Fruit fly (Drosophila melanogaster): ENCODE results near the gene ctrip.

ctrip gene

DNA sequence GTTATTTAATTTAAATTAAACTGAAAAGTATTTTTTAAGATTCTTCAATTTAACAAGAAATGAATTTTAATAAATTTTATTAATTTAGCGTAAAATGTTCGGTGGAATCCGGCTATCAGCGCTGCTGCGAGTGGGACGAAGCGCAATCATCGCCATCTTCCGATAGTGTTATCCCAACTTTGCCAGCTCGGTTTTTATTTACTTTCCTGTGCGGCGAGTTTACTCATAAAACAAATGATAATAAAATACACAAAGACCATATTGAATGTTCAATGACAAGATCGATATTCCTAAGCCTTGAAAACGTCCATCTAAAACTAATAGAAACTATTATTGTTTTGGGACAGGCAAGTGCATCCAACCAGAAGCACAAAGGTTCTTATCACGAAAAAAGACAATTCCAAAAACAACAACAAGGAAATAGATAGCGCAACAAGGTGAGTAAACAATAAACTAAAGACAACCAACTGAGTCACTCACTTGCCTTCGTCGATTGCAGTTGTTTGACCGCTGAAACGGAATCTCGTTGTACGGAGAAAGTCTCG lies 1.3 kb upstream of the ctrip start (continued):
- TF ChIP-seq nom (GFP tag; optimal IDR thresholded peaks at IDR 0.05) (peak; percentile 70), E2f1 (GFP tag; IDR thresholded peaks at IDR 0.05) (no peak), CG30403 (GFP tag; optimal IDR thresholded peaks at IDR 0.05) (peak; percentile 34), CG33557 (GFP tag; optimal IDR thresholded peaks at IDR 0.05) (peak; percentile 90), CG14710 (tag; optimal IDR thresholded peaks at IDR 0.05) (peak; percentile 86), zen2 (GFP tag; IDR thresholded peaks at IDR 0.05; ENCODE audit: partially characterized antibody) (no peak), CG11247 (GFP tag; IDR thresholded peaks at IDR 0.05) (peak; percentile 50; the same call in 1 of the 2 replicates), klu (GFP tag; IDR thresholded peaks at IDR 0.05) (no peak), btn (GFP tag; optimal IDR thresholded peaks at IDR 0.05) (no peak), Deaf1 (tag; optimal IDR thresholded peaks at IDR 0.05) (peak; percentile 13), CTCF (GFP tag; optimal IDR thresholded peaks at IDR 0.05) (no peak), luna (GFP tag; optimal IDR thresholded peaks at IDR 0.05) (no peak), crc (GFP tag; optimal IDR thresholded peaks at IDR 0.05) (no peak), sr (GFP tag; IDR thresholded peaks at IDR 0.05) (no peak; the same call in 1 of the 3 replicates), CG4282 (GFP tag; optimal IDR thresholded peaks at IDR 0.05) (no peak), HLHmδ (GFP tag; optimal IDR thresholded peaks at IDR 0.05) (no peak), CG11504 (tag; optimal IDR thresholded peaks at IDR 0.05) (no peak), nmo (GFP tag; optimal IDR thresholded peaks at IDR 0.05) (peak; percentile 62), Ravus (GFP tag; IDR thresholded peaks at IDR 0.05) (no peak), CG5180 (GFP tag; optimal IDR thresholded peaks at IDR 0.05) (no peak), schlank (tag; optimal IDR thresholded peaks at IDR 0.05) (no peak), CG18764 (GFP tag; optimal IDR thresholded peaks at IDR 0.05) (peak; percentile 55), esg (GFP tag; conservative IDR thresholded peaks at IDR 0.05) (no peak), CkIIα-i1 (GFP tag; IDR thresholded peaks at IDR 0.05) (no peak), crp (GFP tag; optimal IDR thresholded peaks at IDR 0.05) (peak in 1 of 2 experiments; percentile 11), slou (GFP tag; optimal IDR thresholded peaks at IDR 0.05) (no peak), Atf6 (GFP tag; IDR thresholded peaks at IDR 0.05) (0 out of 2 replicates have a peak, but pooled peaks have one; percentile 34), tio (GFP tag; optimal IDR thresholded peaks at IDR 0.05) (no peak), CG1602 (GFP tag; optimal IDR thresholded peaks at IDR 0.05) (peak; percentile 49), YL-1 (GFP tag; optimal IDR thresholded peaks at IDR 0.05) (peak; percentile 77), CG12659 (GFP tag; optimal IDR thresholded peaks at IDR 0.05) (peak; percentile 79), mam (GFP tag; optimal IDR thresholded peaks at IDR 0.05) (no peak), CG17568 (GFP tag; optimal IDR thresholded peaks at IDR 0.05) (peak; percentile 92), Drgx (GFP tag; IDR thresholded peaks at IDR 0.05) (0 out of 2 replicates have a peak, but pooled peaks have one; percentile 5), Med (GFP tag) (peak; percentile 89), rib (GFP tag; IDR thresholded peaks at IDR 0.05) (no peak), CG34224 (GFP tag; IDR thresholded peaks at IDR 0.05; ENCODE audit: partially characterized antibody) (peak; percentile 55; the same call in 1 of the 3 replicates), Myb (GFP tag; optimal IDR thresholded peaks at IDR 0.05) (no peak), az2 (GFP tag; optimal IDR thresholded peaks at IDR 0.05) (peak; percentile 43), dati (GFP tag; IDR thresholded peaks at IDR 0.05) (no peak), Mes4 (GFP tag; optimal IDR thresholded peaks at IDR 0.05) (peak; percentile 42), E2f2 (GFP tag; IDR thresholded peaks at IDR 0.05) (peak; percentile 42), CG8924 (tag; optimal IDR thresholded peaks at IDR 0.05) (peak; percentile 67), CG16863 (GFP tag; optimal IDR thresholded peaks at IDR 0.05) (peak; percentile 26), TFAM (GFP tag; optimal IDR thresholded peaks at IDR 0.05) (peak; percentile 23), CG8290 (GFP tag; optimal IDR thresholded peaks at IDR 0.05) (peak; percentile 56), CG8290 (tag; optimal IDR thresholded peaks at IDR 0.05) (peak; percentile 70 to 89), CG6854 (GFP tag; optimal IDR thresholded peaks at IDR 0.05) (peak; percentile 68), br (optimal IDR thresholded peaks at IDR 0.05) (no peak), Bdp1 (GFP tag; optimal IDR thresholded peaks at IDR 0.05) (peak; percentile 29), CG10274 (GFP tag; optimal IDR thresholded peaks at IDR 0.05) (no peak)
